Worm (Caenorhabditis elegans): ENCODE data around the gene mlc-4.

DNA sequence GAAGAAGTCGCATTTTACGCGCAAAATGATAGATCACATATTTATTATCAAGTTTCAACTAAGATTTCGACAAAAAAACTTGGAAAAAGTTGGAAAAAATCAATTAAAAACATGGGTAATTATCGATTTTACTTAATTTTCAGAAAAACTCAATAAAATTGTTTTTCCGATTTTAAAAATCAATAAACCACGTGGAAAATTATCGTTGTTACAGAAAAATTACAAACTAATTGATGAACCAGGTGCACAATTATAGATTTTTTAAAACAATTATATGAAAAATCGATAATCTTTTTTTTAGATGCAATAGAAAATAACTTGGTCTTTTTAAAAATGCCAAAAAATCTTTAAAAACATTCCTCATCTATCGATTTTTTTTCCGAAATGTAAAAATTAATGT is 37.1 kb upstream of the mlc-4 start:
- TF ChIP-seq lir-3 (tag; optimal IDR thresholded peaks at IDR 0.05; ENCODE audit: poor library complexity): no peak
- no peak for TF ChIP-seq ets-5 (GFP tag; IDR thresholded peaks at IDR 0.05)
- TF ChIP-seq ztf-4 (tag; optimal IDR thresholded peaks at IDR 0.05): no peak
- TF ChIP-seq pax-3 (tag; optimal IDR thresholded peaks at IDR 0.05): no peak
- no peak for TF ChIP-seq lin-13 (GFP tag; optimal IDR thresholded peaks at IDR 0.05)
- no peak for TF ChIP-seq blmp-1 (tag; optimal IDR thresholded peaks at IDR 0.05)
- no peak for TF ChIP-seq nhr-12 (tag; optimal IDR thresholded peaks at IDR 0.05)
- no peak for TF ChIP-seq egl-27 (tag; optimal IDR thresholded peaks at IDR 0.05)
- no peak for TF ChIP-seq elt-2 (tag; optimal IDR thresholded peaks at IDR 0.05)
- no peak for TF ChIP-seq ceh-90 (tag; optimal IDR thresholded peaks at IDR 0.05)
- TF ChIP-seq snpc-4 (tag; optimal IDR thresholded peaks at IDR 0.05): no peak
- no peak for TF ChIP-seq skn-1 (tag; optimal IDR thresholded peaks at IDR 0.05)
- no peak for TF ChIP-seq nhr-76 (tag; optimal IDR thresholded peaks at IDR 0.05)
- TF ChIP-seq nhr-237 (tag; optimal IDR thresholded peaks at IDR 0.05): no peak
